Fruit fly (Drosophila melanogaster): ENCODE results near the gene Keap1.

Gene Keap1

DNA sequence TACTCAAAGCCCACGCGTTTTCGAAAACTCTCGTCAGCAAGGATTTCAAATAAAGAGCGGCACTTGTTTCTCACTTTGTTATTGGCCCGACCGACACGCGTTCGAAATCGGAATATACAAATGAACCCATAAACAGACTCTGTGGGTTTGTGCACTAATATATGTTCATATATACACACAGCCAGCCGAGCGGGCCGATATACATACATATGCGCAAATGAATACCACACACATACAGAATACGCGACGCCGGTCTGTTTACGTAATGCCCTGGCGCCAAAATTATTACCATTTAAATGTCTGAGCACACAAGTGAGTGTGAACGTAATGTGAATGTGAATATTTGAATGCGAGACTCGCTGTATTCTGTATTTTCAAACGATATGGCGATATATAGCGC is 12.0 kb downstream of the Keap1 start:
- TF ChIP-seq CG7101 (tag; optimal IDR thresholded peaks at IDR 0.05), result peak; percentile 4
- peak; percentile 74 for TF ChIP-seq cic (GFP tag; optimal IDR thresholded peaks at IDR 0.05)
- TF ChIP-seq tj (GFP tag; optimal IDR thresholded peaks at IDR 0.05), result no peak
- peak; percentile 81 for TF ChIP-seq kay (GFP tag; ENCODE audit: borderline replicate concordance)
- peak; percentile 16 for TF ChIP-seq CG12768 (GFP tag; optimal IDR thresholded peaks at IDR 0.05)

DNA sequence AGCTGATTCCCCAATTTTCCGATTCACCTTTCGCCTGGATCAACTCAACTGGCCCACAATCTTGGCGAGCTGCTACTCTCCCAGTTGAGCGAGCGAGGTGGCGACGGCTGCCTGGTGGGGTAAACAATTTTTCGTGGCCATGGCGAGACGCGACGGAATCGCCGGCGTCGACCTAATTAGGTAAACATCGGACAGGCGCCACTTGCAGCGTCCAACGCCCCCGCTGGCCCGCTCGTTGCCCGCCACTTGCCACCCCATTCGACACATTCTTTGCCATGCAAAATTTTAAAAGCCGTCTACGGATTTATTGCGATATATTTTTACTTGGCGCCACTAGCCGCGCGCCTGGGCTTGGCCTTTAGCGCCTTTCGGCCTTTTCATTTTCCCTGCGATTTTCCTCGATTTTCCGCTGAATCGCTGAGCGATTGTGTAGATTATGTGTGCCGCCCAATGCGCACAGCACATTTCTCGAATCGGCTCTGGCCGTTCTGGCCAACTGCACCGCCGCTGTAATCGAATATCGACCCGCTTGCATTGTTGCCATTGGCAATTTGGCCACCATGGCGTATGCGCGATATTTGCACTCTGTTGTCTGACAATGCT is 12.8 kb downstream of the Keap1 start:
- TF ChIP-seq pad (GFP tag; optimal IDR thresholded peaks at IDR 0.05) (no peak), CG5204 (GFP tag; optimal IDR thresholded peaks at IDR 0.05) (no peak), CG7101 (tag; optimal IDR thresholded peaks at IDR 0.05) (no peak), CG12768 (GFP tag; optimal IDR thresholded peaks at IDR 0.05) (no peak), Crg-1 (GFP tag; optimal IDR thresholded peaks at IDR 0.05) (no peak), Hr96 (GFP tag; optimal IDR thresholded peaks at IDR 0.05) (no peak), CG1620 (GFP tag; optimal IDR thresholded peaks at IDR 0.05) (no peak), CG33017 (tag; optimal IDR thresholded peaks at IDR 0.05) (no peak), tj (GFP tag; optimal IDR thresholded peaks at IDR 0.05) (no peak), CG14711 (tag; optimal IDR thresholded peaks at IDR 0.05) (no peak), CG11617 (GFP tag; optimal IDR thresholded peaks at IDR 0.05) (no peak), kay (GFP tag; ENCODE audit: borderline replicate concordance) (no peak), toe (GFP tag; optimal IDR thresholded peaks at IDR 0.05) (no peak), CG7045 (GFP tag; optimal IDR thresholded peaks at IDR 0.05) (no peak), bab1 (GFP tag; optimal IDR thresholded peaks at IDR 0.05) (no peak), ovo (GFP tag; optimal IDR thresholded peaks at IDR 0.05) (no peak), Mnt (GFP tag; optimal IDR thresholded peaks at IDR 0.05) (no peak), Clk (GFP tag; optimal IDR thresholded peaks at IDR 0.05) (no peak), cnc (optimal IDR thresholded peaks at IDR 0.05) (no peak), cic (GFP tag; optimal IDR thresholded peaks at IDR 0.05) (no peak)

DNA sequence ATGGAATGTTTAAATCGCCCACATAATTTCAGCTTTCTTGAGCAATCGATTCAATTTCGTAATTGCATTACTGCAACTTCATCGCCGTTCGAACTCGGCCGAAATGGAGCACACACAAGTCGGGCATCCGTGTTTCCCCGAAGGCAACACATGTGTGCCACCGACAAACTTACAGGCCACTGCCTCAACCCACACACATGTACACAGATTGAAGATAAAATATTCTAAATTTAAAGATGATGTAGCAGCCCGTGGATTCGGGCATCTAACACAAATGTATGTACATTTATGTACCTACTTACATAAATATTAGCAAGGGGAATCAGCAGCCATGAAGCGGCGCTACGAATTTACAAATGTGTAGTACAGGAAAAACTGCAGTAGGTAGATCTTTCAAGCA is 13.7 kb downstream of the Keap1 start:
- TF ChIP-seq CG12768 (GFP tag; optimal IDR thresholded peaks at IDR 0.05), result no peak
- no peak for TF ChIP-seq Hr96 (GFP tag; optimal IDR thresholded peaks at IDR 0.05)
- no peak for TF ChIP-seq pad (GFP tag; optimal IDR thresholded peaks at IDR 0.05)
- TF ChIP-seq CG11617 (GFP tag; optimal IDR thresholded peaks at IDR 0.05), result no peak
- no peak for TF ChIP-seq Mnt (GFP tag; optimal IDR thresholded peaks at IDR 0.05)
- peak; percentile 81 for TF ChIP-seq kay (GFP tag; ENCODE audit: borderline replicate concordance)

DNA sequence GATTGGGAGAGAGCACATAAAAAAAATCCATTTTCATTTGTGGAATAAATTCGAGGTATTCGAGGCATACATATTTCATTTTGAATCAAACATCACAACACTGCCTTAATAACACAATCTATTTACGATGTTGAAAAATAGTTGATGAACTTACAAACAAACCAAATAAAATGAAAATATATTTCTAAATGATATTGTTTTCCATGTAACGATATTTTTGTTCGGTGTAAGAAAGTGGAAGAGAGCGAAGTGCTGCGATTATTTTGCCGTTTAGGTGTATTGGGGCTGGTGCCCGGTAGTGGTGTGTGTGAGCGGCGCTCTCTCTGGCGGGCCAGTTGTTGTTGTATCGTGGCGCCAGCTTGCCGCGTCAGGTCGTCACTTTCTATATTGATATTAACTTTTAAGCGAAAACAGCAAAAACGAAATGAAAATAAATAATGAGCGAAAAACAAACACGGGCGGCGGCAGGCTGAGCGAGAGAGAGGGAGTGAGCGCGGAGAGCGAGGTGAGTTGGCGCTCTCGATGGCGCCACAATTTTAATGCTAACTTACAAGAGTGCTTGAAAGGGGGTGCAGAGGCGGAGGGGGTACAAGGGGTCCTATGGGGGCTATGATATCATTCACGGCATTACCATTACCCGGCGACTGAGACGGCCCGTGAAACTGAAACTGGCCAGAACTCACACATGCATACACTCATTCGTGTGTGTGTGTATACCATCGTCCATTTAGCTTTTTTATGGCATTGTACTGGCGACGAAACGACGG is 14.5 kb downstream of the Keap1 start:
- peak; percentile 79 for TF ChIP-seq bab1 (GFP tag; optimal IDR thresholded peaks at IDR 0.05)
- peak; percentile 87 for TF ChIP-seq CG33017 (tag; optimal IDR thresholded peaks at IDR 0.05)
- TF ChIP-seq pad (GFP tag; optimal IDR thresholded peaks at IDR 0.05), result peak; percentile 76
- peak; percentile 76 for TF ChIP-seq ovo (GFP tag; optimal IDR thresholded peaks at IDR 0.05)
- peak; percentile 91 for TF ChIP-seq CG7045 (GFP tag; optimal IDR thresholded peaks at IDR 0.05)
- peak; percentile 74 for TF ChIP-seq Hr96 (GFP tag; optimal IDR thresholded peaks at IDR 0.05)
- peak; percentile 61 for TF ChIP-seq Clk (GFP tag; optimal IDR thresholded peaks at IDR 0.05)
- TF ChIP-seq cic (GFP tag; optimal IDR thresholded peaks at IDR 0.05), result peak; percentile 96
- TF ChIP-seq cnc (optimal IDR thresholded peaks at IDR 0.05), result no peak
- peak; percentile 87 for TF ChIP-seq CG14711 (tag; optimal IDR thresholded peaks at IDR 0.05)
- TF ChIP-seq tj (GFP tag; optimal IDR thresholded peaks at IDR 0.05), result peak; percentile 88
- peak; percentile 89 for TF ChIP-seq CG7101 (tag; optimal IDR thresholded peaks at IDR 0.05)
- peak; percentile 94 for TF ChIP-seq Crg-1 (GFP tag; optimal IDR thresholded peaks at IDR 0.05)
- TF ChIP-seq CG5204 (GFP tag; optimal IDR thresholded peaks at IDR 0.05), result peak; percentile 84
- peak; percentile 78 for TF ChIP-seq Mnt (GFP tag; optimal IDR thresholded peaks at IDR 0.05)
- TF ChIP-seq toe (GFP tag; optimal IDR thresholded peaks at IDR 0.05), result peak; percentile 53
- TF ChIP-seq kay (GFP tag; ENCODE audit: borderline replicate concordance), result peak; percentile 91
- peak; percentile 90 for TF ChIP-seq CG11617 (GFP tag; optimal IDR thresholded peaks at IDR 0.05)
- peak; percentile 94 for TF ChIP-seq CG12768 (GFP tag; optimal IDR thresholded peaks at IDR 0.05)
- peak; percentile 68 for TF ChIP-seq CG1620 (GFP tag; optimal IDR thresholded peaks at IDR 0.05)

DNA sequence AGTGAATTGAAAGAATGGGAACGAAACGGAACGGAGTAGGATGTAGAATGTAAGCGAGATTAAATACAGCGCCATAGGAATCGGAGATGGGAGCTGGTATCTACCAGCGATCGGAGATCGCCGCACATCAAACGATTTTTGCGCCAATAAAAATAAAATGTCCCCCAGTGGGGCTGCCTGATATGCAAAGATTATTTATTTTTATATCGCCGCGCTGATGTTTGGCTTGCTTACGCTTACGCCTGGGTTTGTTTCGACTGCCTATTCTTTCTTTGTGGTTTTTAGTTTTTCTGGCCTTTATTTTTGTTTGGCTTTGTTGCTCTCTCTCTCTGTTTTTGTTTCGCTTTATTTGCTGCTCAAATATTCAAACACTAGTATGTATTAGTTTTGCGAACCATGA is 16.0 kb downstream of the Keap1 start:
- no peak for TF ChIP-seq Crg-1 (GFP tag; optimal IDR thresholded peaks at IDR 0.05)
- TF ChIP-seq ovo (GFP tag; optimal IDR thresholded peaks at IDR 0.05), result no peak
- TF ChIP-seq pad (GFP tag; optimal IDR thresholded peaks at IDR 0.05), result no peak
- no peak for TF ChIP-seq Hr96 (GFP tag; optimal IDR thresholded peaks at IDR 0.05)
- no peak for TF ChIP-seq CG5204 (GFP tag; optimal IDR thresholded peaks at IDR 0.05)
- TF ChIP-seq toe (GFP tag; optimal IDR thresholded peaks at IDR 0.05), result no peak
- TF ChIP-seq CG33017 (tag; optimal IDR thresholded peaks at IDR 0.05), result no peak
- no peak for TF ChIP-seq CG12768 (GFP tag; optimal IDR thresholded peaks at IDR 0.05)
- TF ChIP-seq CG11617 (GFP tag; optimal IDR thresholded peaks at IDR 0.05), result no peak
- no peak for TF ChIP-seq CG1620 (GFP tag; optimal IDR thresholded peaks at IDR 0.05)
- no peak for TF ChIP-seq bab1 (GFP tag; optimal IDR thresholded peaks at IDR 0.05)
- no peak for TF ChIP-seq cic (GFP tag; optimal IDR thresholded peaks at IDR 0.05)
- TF ChIP-seq Clk (GFP tag; optimal IDR thresholded peaks at IDR 0.05), result no peak
- no peak for TF ChIP-seq CG14711 (tag; optimal IDR thresholded peaks at IDR 0.05)
- no peak for TF ChIP-seq cnc (optimal IDR thresholded peaks at IDR 0.05)
- no peak for TF ChIP-seq tj (GFP tag; optimal IDR thresholded peaks at IDR 0.05)
- no peak for TF ChIP-seq kay (GFP tag; ENCODE audit: borderline replicate concordance)
- no peak for TF ChIP-seq CG7045 (GFP tag; optimal IDR thresholded peaks at IDR 0.05)
- no peak for TF ChIP-seq Mnt (GFP tag; optimal IDR thresholded peaks at IDR 0.05)

DNA sequence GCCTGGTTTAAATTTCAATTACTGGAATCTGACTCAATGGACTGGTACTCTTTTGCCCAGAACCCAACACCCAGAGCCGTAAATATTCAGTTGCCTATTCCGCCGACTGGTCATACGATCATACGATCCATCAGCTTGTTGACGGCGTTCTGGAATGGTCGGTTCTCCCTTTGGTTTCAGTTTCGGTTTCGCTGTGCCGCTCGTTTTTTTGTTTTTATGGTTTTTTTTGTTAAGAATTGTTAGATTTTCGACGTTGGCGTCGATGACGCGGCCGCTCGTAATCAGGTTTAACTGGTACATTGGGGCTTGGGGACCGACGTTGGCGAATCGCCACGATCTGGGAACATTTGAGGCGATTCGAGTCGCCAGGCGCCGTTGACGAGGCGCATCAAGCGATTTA is 17.0 kb downstream of the Keap1 start:
- TF ChIP-seq Hr96 (GFP tag; optimal IDR thresholded peaks at IDR 0.05) (no peak), CG12768 (GFP tag; optimal IDR thresholded peaks at IDR 0.05) (peak; percentile 14), tj (GFP tag; optimal IDR thresholded peaks at IDR 0.05) (peak; percentile 36)

Measured in whole organism, adult.